Worm (Caenorhabditis elegans) whole organism, L4 larva: ENCODE data around the gene unc-2.
"Not testable (repeated sequence)": the region's sequence is repeated elsewhere in the genome, so short reads cannot be mapped to it uniquely, and the experiment has no call there.

Source experiments
- D1046.2 ChIP-seq: fragments of 200-800 bp; sonication (Bioruptor generic); IDR thresholded peaks from 2 replicates; pipeline ENCODE4 v1.3.6; 2022; ENCODE audit warnings: missing genetic modification characterization, missing compliant biosample characterization
- F37D6.2 ChIP-seq: sonication (generic microtip); optimal IDR thresholded peaks from 2 replicates; lab custom pipeline; 2016; ENCODE audit warnings: mild to moderate bottlenecking, missing genetic modification characterization, missing compliant biosample characterization
- aha-1 ChIP-seq: fragments of 150-350 bp; peaks from one replicate; lab custom pipeline; 2014; ENCODE audit warnings: missing biosample characterization, missing genetic modification characterization
- aly-2 ChIP-seq: sonication (generic microtip); optimal IDR thresholded peaks from 2 replicates; lab custom pipeline; 2018; ENCODE audit warnings: missing biosample characterization, missing genetic modification characterization
- ceh-32 ChIP-seq: sonication (generic microtip); optimal IDR thresholded peaks from 2 replicates; lab custom pipeline; 2016; ENCODE audit warnings: mild to moderate bottlenecking, missing genetic modification characterization, missing compliant biosample characterization; ENCODE audit not compliant: poor library complexity
- ceh-62 ChIP-seq: sonication (generic microtip); optimal IDR thresholded peaks from 2 replicates; lab custom pipeline; 2017; ENCODE audit warnings: missing biosample characterization, missing genetic modification characterization
- dve-1 ChIP-seq: sonication (generic microtip); optimal IDR thresholded peaks from 2 replicates; lab custom pipeline; 2017; ENCODE audit warnings: antibody characterized with exemption, mild to moderate bottlenecking, missing genetic modification characterization, missing compliant biosample characterization; ENCODE audit not compliant: insufficient read depth
- egl-27 ChIP-seq: sonication (generic microtip); optimal IDR thresholded peaks from 3 replicates; lab custom pipeline; 2017; ENCODE audit warnings: missing biosample characterization, missing genetic modification reagents, missing genetic modification characterization
- fkh-10 ChIP-seq: fragments of 150-350 bp; optimal IDR thresholded peaks from 2 replicates; lab custom pipeline; 2014; ENCODE audit warnings: missing biosample characterization, missing genetic modification reagents, missing genetic modification characterization
- hlh-30 ChIP-seq: sonication (generic microtip); optimal IDR thresholded peaks from 2 replicates; lab custom pipeline; 2017; ENCODE audit warnings: antibody characterized with exemption, mild to moderate bottlenecking, missing genetic modification characterization, missing compliant biosample characterization; ENCODE audit not compliant: insufficient read depth
- hmg-1.1 ChIP-seq: fragments of 200-800 bp; sonication (Bioruptor generic); IDR thresholded peaks from 2 replicates; pipeline ENCODE4 v1.3.6; 2022; ENCODE audit warnings: missing genetic modification reagents, missing genetic modification characterization, missing compliant biosample characterization
- lin-13 ChIP-seq: fragments of 150-350 bp; optimal IDR thresholded peaks from 2 replicates; lab custom pipeline; 2014; ENCODE audit warnings: missing biosample characterization, missing genetic modification reagents, missing genetic modification characterization
- lin-38 ChIP-seq: fragments of 200-800 bp; sonication (Bioruptor generic); IDR thresholded peaks from 2 replicates; pipeline ENCODE4 v1.3.6; 2022; ENCODE audit warnings: missing genetic modification reagents, missing genetic modification characterization, missing compliant biosample characterization
- madf-9 ChIP-seq: fragments of 200-800 bp; sonication (Bioruptor generic); conservative IDR thresholded peaks from 2 replicates; pipeline ENCODE4 v1.3.6; 2022; ENCODE audit warnings: missing genetic modification reagents, missing genetic modification characterization, missing compliant biosample characterization
- mdt-29 ChIP-seq: fragments of 200-800 bp; sonication (Bioruptor generic); IDR thresholded peaks from 2 replicates; pipeline ENCODE4 v1.3.6; 2022; ENCODE audit warnings: missing genetic modification reagents, missing genetic modification characterization, missing compliant biosample characterization
- mep-1 ChIP-seq: fragments of 150-350 bp; sonication (generic microtip); optimal IDR thresholded peaks from 3 replicates; lab custom pipeline; 2014; ENCODE audit warnings: missing biosample characterization, missing genetic modification characterization
- nhr-111 ChIP-seq: fragments of 200-800 bp; sonication (Bioruptor generic); optimal IDR thresholded peaks from 2 replicates; lab custom pipeline; 2018; ENCODE audit warnings: mild to moderate bottlenecking, missing genetic modification characterization, missing compliant biosample characterization
- pha-4 ChIP-seq, 2 experiments: fragments of 150-350 bp in 1 of 2; fragments of 200-800 bp in 1 of 2; sonication (Bioruptor generic) in 1 of 2; IDR thresholded peaks in 1 of 2; optimal IDR thresholded peaks in 1 of 2; 2 replicates each; pipeline versions ENCODE4 v1.3.6 to Lab custom; 2014 to 2022; ENCODE audit warnings: missing genetic modification characterization in 2 of 2, missing genetic modification reagents in 2 of 2, missing biosample characterization in 1 of 2, missing compliant biosample characterization in 1 of 2
- php-3 ChIP-seq: fragments of 200-800 bp; sonication (Bioruptor generic); IDR thresholded peaks from 2 replicates; pipeline ENCODE4 v1.3.6; 2022; ENCODE audit warnings: missing genetic modification reagents, missing genetic modification characterization, missing compliant biosample characterization
- saeg-2 ChIP-seq: fragments of 200-800 bp; sonication (Bioruptor generic); IDR thresholded peaks from 2 replicates; pipeline ENCODE4 v1.3.6; 2022; ENCODE audit warnings: missing genetic modification reagents, missing genetic modification characterization, missing compliant biosample characterization
- set-16 ChIP-seq: fragments of 200-800 bp; sonication (Bioruptor generic); IDR thresholded peaks from 2 replicates; pipeline ENCODE4 v1.3.6; 2022; ENCODE audit warnings: missing genetic modification reagents, missing genetic modification characterization, missing compliant biosample characterization
- skn-1 ChIP-seq: fragments of 150-350 bp; optimal IDR thresholded peaks from 2 replicates; lab custom pipeline; 2014; ENCODE audit warnings: missing biosample characterization, missing genetic modification characterization
- unc-62 ChIP-seq, 3 experiments: fragments of 150-350 bp in 1 of 3; sonication (generic microtip); optimal IDR thresholded peaks in 2 of 3; peaks in 1 of 3; 1 replicate in 1 of 3; 2 replicates in 2 of 3; lab custom pipeline; 2014 to 2017; ENCODE audit warnings: missing biosample characterization in 3 of 3, missing genetic modification characterization in 3 of 3, missing genetic modification reagents in 3 of 3, missing genotype in 1 of 3
- zip-11 ChIP-seq: fragments of 200-800 bp; sonication (Bioruptor generic); IDR thresholded peaks from 2 replicates; pipeline ENCODE4 v1.3.6; 2022; ENCODE audit warnings: missing genetic modification characterization, missing compliant biosample characterization

The unc-2 gene

ce11 chrX:2801666-2802065, 38.3 kb upstream of the unc-2 start (continued):
- peak; percentile 89; the same call in 1 of the 2 replicates for TF ChIP-seq pha-4 (GFP tag; IDR thresholded peaks at IDR 0.05; lab: Robert Waterston, UW)
- TF ChIP-seq pha-4 (tag; optimal IDR thresholded peaks at IDR 0.05; lab: Kevin White, UChicago) = not testable (repeated sequence)
- TF ChIP-seq D1046.2 (GFP tag; lab: Robert Waterston, UW) = peak; percentile 82

ce11 chrX:2795054-2795453, 31.7 kb upstream of the unc-2 start:
- TF ChIP-seq madf-9 = no peak
- TF ChIP-seq hlh-30 = peak; percentile 24

ce11 chrX:2794324-2794723, 31.0 kb upstream of the unc-2 start:
- TF ChIP-seq ceh-32 (tag; lab: Kevin White, UChicago) (no peak), dve-1 (tag; lab: Kevin White, UChicago) (peak; percentile 2)
- TF ChIP-seq, all 104 proteins: peak for 1

ce11 chrX:2793527-2793926, 30.2 kb upstream of the unc-2 start:
- TF ChIP-seq madf-9 (no peak), ceh-62 (tag; lab: Kevin White, UChicago) (no peak), set-16 (GFP tag; lab: Robert Waterston, UW) (0 out of 2 replicates have a peak, but pooled peaks have one; percentile 12), aha-1 (tag; lab: Kevin White, UChicago) (peak; percentile 68)

ce11 chrX:2777973-2778372, 14.6 kb upstream of the unc-2 start:
- no peak for TF ChIP-seq aly-2
- TF ChIP-seq lin-38 (GFP tag; lab: Robert Waterston, UW) = no peak
- TF ChIP-seq php-3 (GFP tag; lab: Robert Waterston, UW) = no peak
- TF ChIP-seq unc-62 (GFP tag; optimal IDR thresholded peaks at IDR 0.05 in 1 of 2; lab: Kevin White, UChicago) = peak in 1 of 2 experiments; percentile 56
- no peak for TF ChIP-seq unc-62 (tag; optimal IDR thresholded peaks at IDR 0.05; lab: Kevin White, UChicago)
- no peak for TF ChIP-seq saeg-2
- TF ChIP-seq lin-13 (GFP tag; lab: Kevin White, UChicago) = no peak
- peak; percentile 10 for TF ChIP-seq fkh-10 (GFP tag; lab: Kevin White, UChicago)
- no peak for TF ChIP-seq F37D6.2 (tag; lab: Kevin White, UChicago)

- no peak for TF ChIP-seq egl-27 (tag; lab: Kevin White, UChicago)
- no peak for TF ChIP-seq mdt-29 (GFP tag; lab: Robert Waterston, UW)
- TF ChIP-seq nhr-111 (GFP tag; lab: Kevin White, UChicago) = no peak
- no peak for TF ChIP-seq skn-1 (tag; lab: Kevin White, UChicago)
- TF ChIP-seq saeg-2 = no peak
Measured at ce11 chrX:2776955-2777354, 13.6 kb upstream of the unc-2 start.

- peak; percentile 40 for TF ChIP-seq aha-1 (tag; lab: Kevin White, UChicago)
- no peak for TF ChIP-seq zip-11 (GFP tag; lab: Robert Waterston, UW)
Measured at ce11 chrX:2771742-2772141, 8.4 kb upstream of the unc-2 start, which contains the start of gene cgef-1. Gene cgef-1, plus strand, starts transcription at chrX:2772042.

- peak; percentile 26; the same call in 1 of the 2 replicates for TF ChIP-seq hmg-1.1 (GFP tag; lab: Robert Waterston, UW)
- TF ChIP-seq mep-1 (tag; lab: Kevin White, UChicago) = peak; percentile 37
- no peak for TF ChIP-seq D1046.2 (GFP tag; lab: Robert Waterston, UW)
Measured at ce11 chrX:2769685-2770084, 6.4 kb upstream of the unc-2 start, which contains the start of gene F55F1.2. Gene F55F1.2, minus strand, starts transcription at chrX:2770060.
